Fruit fly (Drosophila melanogaster) whole organism: ENCODE results near the gene ND-MLRQ.

Experiments used
- CG8478 ChIP-seq: fragments of >200 bp; optimal IDR thresholded peaks from 2 replicates; lab custom pipeline; 2018; ENCODE audit warnings: inconsistent platforms
- Dll ChIP-seq: fragments of >200 bp; optimal IDR thresholded peaks from 2 replicates; lab custom pipeline; 2017
- EcR ChIP-seq, 2 experiments: fragments of >200 bp; optimal IDR thresholded peaks; 2 replicates each; lab custom pipeline; 2017; ENCODE audit warnings: missing biosample characterization in 2 of 2, missing genetic modification characterization in 2 of 2, missing genetic modification reagents in 2 of 2
- pan ChIP-seq: fragments of >200 bp; optimal IDR thresholded peaks from 2 replicates; lab custom pipeline; 2017
- psq ChIP-seq: fragments of >200 bp; optimal IDR thresholded peaks from 2 replicates; lab custom pipeline; 2017

dm6 chr3L:23337939-23338338, 1.2 kb upstream of the ND-MLRQ start, which contains the start of gene alpha-Cat:
- TF ChIP-seq Dll: no peak
- TF ChIP-seq pan (lab: Kevin White, UChicago): no peak
- TF ChIP-seq EcR (GFP tag; optimal IDR thresholded peaks at IDR 0.05; lab: Kevin White, UChicago): no peak
- no peak for TF ChIP-seq psq
- no peak for TF ChIP-seq CG8478 (lab: Kevin White, UChicago)
